Fruit fly (Drosophila melanogaster) whole organism, embryonic: ENCODE data around the gene HipHop.
A peak's percentile ranks its signal among the peaks of the same experiment; 100 is the strongest.

Source experiments
- Ada2b ChIP-seq: fragments of 200-800 bp; sonication (Bioruptor generic); IDR thresholded peaks from 2 replicates; pipeline ENCODE4 v1.3.6; 2022; ENCODE audit warnings: missing biosample characterization, missing genetic modification characterization
- Awh ChIP-seq: fragments of 200-800 bp; sonication (Bioruptor generic); IDR thresholded peaks from 2 replicates; pipeline ENCODE4, ENCODE4 v1.3.6; 2022; ENCODE audit warnings: missing biosample characterization, missing genetic modification characterization
- CG10565 ChIP-seq: fragments of 200-800 bp; sonication (Bioruptor generic); optimal IDR thresholded peaks from 3 replicates; lab custom pipeline; 2016; ENCODE audit warnings: missing biosample characterization, mild to moderate bottlenecking, missing genetic modification characterization
- CG12299 ChIP-seq: fragments of 200-800 bp; sonication (Bioruptor generic); optimal IDR thresholded peaks from 2 replicates; lab custom pipeline; 2018; ENCODE audit warnings: missing biosample characterization, mild to moderate bottlenecking, missing genetic modification characterization
- CG13296 ChIP-seq: fragments of 200-800 bp; sonication (Bioruptor generic); optimal IDR thresholded peaks from 3 replicates; lab custom pipeline; 2018; ENCODE audit warnings: missing biosample characterization, mild to moderate bottlenecking, missing genetic modification characterization
- CG13624 ChIP-seq: fragments of 200-800 bp; sonication (Bioruptor generic); optimal IDR thresholded peaks from 2 replicates; lab custom pipeline; 2016; ENCODE audit warnings: missing biosample characterization, missing genetic modification characterization
- CG14014 ChIP-seq: fragments of 200-800 bp; sonication (Bioruptor generic); IDR thresholded peaks from 2 replicates; pipeline ENCODE4 v1.3.6; 2022; ENCODE audit warnings: missing biosample characterization, missing genetic modification characterization
- CG14710 ChIP-seq: fragments of 200-800 bp; sonication (Bioruptor generic); optimal IDR thresholded peaks from 3 replicates; lab custom pipeline; 2019; ENCODE audit warnings: missing biosample characterization, mild to moderate bottlenecking, missing genetic modification characterization, moderate library complexity
- CG16813 ChIP-seq: fragments of 200-800 bp; sonication (Bioruptor generic); IDR thresholded peaks from 3 replicates; pipeline ENCODE4 v1.3.6; 2022; ENCODE audit warnings: missing biosample characterization, missing genetic modification characterization; ENCODE audit not compliant: partially characterized antibody
- CG17328 ChIP-seq: fragments of 200-800 bp; sonication (Bioruptor generic); IDR thresholded peaks from 2 replicates; pipeline ENCODE4 v1.3.6; 2022; ENCODE audit warnings: missing biosample characterization, missing genetic modification characterization
- CG30431 ChIP-seq: fragments of 200-800 bp; sonication (Bioruptor generic); optimal IDR thresholded peaks from 2 replicates; lab custom pipeline; 2017; ENCODE audit warnings: missing biosample characterization, missing genetic modification characterization
- CG3281 ChIP-seq: fragments of 200-800 bp; sonication (Bioruptor generic); optimal IDR thresholded peaks from 3 replicates; lab custom pipeline; 2017; ENCODE audit warnings: missing biosample characterization, mild to moderate bottlenecking, missing genetic modification characterization
- CG6689 ChIP-seq: fragments of 200-800 bp; sonication (Bioruptor generic); IDR thresholded peaks from 2 replicates; pipeline ENCODE4 v1.3.6; 2022; ENCODE audit warnings: missing biosample characterization, missing genetic modification characterization
- CG7987 ChIP-seq: fragments of 200-800 bp; sonication (Bioruptor generic); optimal IDR thresholded peaks from 2 replicates; lab custom pipeline; 2018; ENCODE audit warnings: missing biosample characterization, mild to moderate bottlenecking, missing genetic modification characterization, moderate library complexity
- Camta ChIP-seq: fragments of 200-800 bp; sonication (Bioruptor generic); optimal IDR thresholded peaks from 2 replicates; lab custom pipeline; 2016; ENCODE audit warnings: missing biosample characterization, missing genetic modification characterization
- Dek ChIP-seq: fragments of 200-800 bp; sonication (Bioruptor generic); optimal IDR thresholded peaks from 3 replicates; lab custom pipeline; 2019; ENCODE audit warnings: missing biosample characterization, mild to moderate bottlenecking, missing genetic modification characterization, moderate library complexity
- Drgx ChIP-seq: fragments of 200-800 bp; sonication (Bioruptor generic); IDR thresholded peaks from 2 replicates; pipeline ENCODE4 v1.3.6; 2022; ENCODE audit warnings: missing biosample characterization, missing genetic modification characterization
- Ets97D ChIP-seq: fragments of 200-800 bp; sonication (Bioruptor generic); optimal IDR thresholded peaks from 3 replicates; lab custom pipeline; 2016; ENCODE audit warnings: missing biosample characterization, missing genetic modification characterization
- MBD-R2 ChIP-seq: fragments of 200-800 bp; sonication (Bioruptor generic); IDR thresholded peaks from 2 replicates; pipeline ENCODE4 v1.3.6; 2022; ENCODE audit warnings: missing biosample characterization, missing genetic modification characterization
- Myb ChIP-seq: fragments of 200-800 bp; sonication (Bioruptor generic); optimal IDR thresholded peaks from 2 replicates; lab custom pipeline; 2016; ENCODE audit warnings: missing biosample characterization, missing genetic modification characterization
- Nf-YB ChIP-seq: fragments of 200-800 bp; sonication (Bioruptor generic); optimal IDR thresholded peaks from 3 replicates; lab custom pipeline; 2019; ENCODE audit warnings: missing biosample characterization, mild to moderate bottlenecking, missing genetic modification characterization, moderate library complexity
- Oaz ChIP-seq: fragments of 200-800 bp; sonication (Bioruptor generic); IDR thresholded peaks from 2 replicates; pipeline ENCODE4 v1.3.6; 2022; ENCODE audit warnings: missing biosample characterization, missing genetic modification characterization
- Pdp1 ChIP-seq, 2 experiments: fragments of 200-800 bp; sonication (Bioruptor generic); optimal IDR thresholded peaks; 3 replicates each; lab custom pipeline; 2016; ENCODE audit warnings: missing biosample characterization in 2 of 2, missing genetic modification characterization in 2 of 2, mild to moderate bottlenecking in 1 of 2, moderate library complexity in 1 of 2
- Taf1 ChIP-seq: fragments of 200-800 bp; sonication (Bioruptor generic); IDR thresholded peaks from 2 replicates; pipeline ENCODE4 v1.3.6; 2022; ENCODE audit warnings: missing biosample characterization, missing genetic modification characterization
- Usf ChIP-seq: fragments of 200-800 bp; sonication (Bioruptor generic); optimal IDR thresholded peaks from 2 replicates; lab custom pipeline; 2017; ENCODE audit warnings: missing genotype, missing biosample characterization, missing genetic modification characterization
- cg ChIP-seq: fragments of 200-800 bp; sonication (Bioruptor generic); optimal IDR thresholded peaks from 3 replicates; lab custom pipeline; 2019; ENCODE audit warnings: missing biosample characterization, mild to moderate bottlenecking, missing genetic modification characterization, moderate library complexity
- chinmo ChIP-seq: fragments of 200-800 bp; sonication (Bioruptor generic); IDR thresholded peaks from 4 replicates; pipeline ENCODE4 v1.3.6; 2022; ENCODE audit warnings: missing biosample characterization, missing genetic modification characterization; ENCODE audit not compliant: partially characterized antibody
- chm ChIP-seq: fragments of 200-800 bp; sonication (Bioruptor generic); IDR thresholded peaks from 2 replicates; pipeline ENCODE4 v1.3.6; 2022; ENCODE audit warnings: missing biosample characterization, missing genetic modification characterization
- cwo ChIP-seq: fragments of 200-800 bp; sonication (Bioruptor generic); optimal IDR thresholded peaks from 3 replicates; lab custom pipeline; 2017; ENCODE audit warnings: missing biosample characterization, missing genetic modification characterization, mild to moderate bottlenecking, moderate library complexity, missing genetic modification reagents
- en ChIP-seq: fragments of 200-800 bp; sonication (Bioruptor generic); optimal IDR thresholded peaks from 2 replicates; lab custom pipeline; 2016; ENCODE audit warnings: missing biosample characterization, missing genetic modification characterization
- exex ChIP-seq: fragments of 200-800 bp; sonication (Bioruptor generic); optimal IDR thresholded peaks from 4 replicates; lab custom pipeline; 2018; ENCODE audit warnings: missing biosample characterization, mild to moderate bottlenecking, missing genetic modification characterization, moderate library complexity
- gsb-n ChIP-seq: fragments of 200-800 bp; sonication (Bioruptor generic); optimal IDR thresholded peaks from 3 replicates; lab custom pipeline; 2018; ENCODE audit warnings: missing biosample characterization, mild to moderate bottlenecking, missing genetic modification characterization
- hkb ChIP-seq, 2 experiments: fragments of 200-800 bp in 1 of 2; fragments of >200 bp in 1 of 2; sonication (Bioruptor generic) in 1 of 2; IDR thresholded peaks in 1 of 2; optimal IDR thresholded peaks in 1 of 2; 2 replicates each; pipeline versions ENCODE4 v1.3.6 to Lab custom; 2017 to 2022; ENCODE audit warnings: missing biosample characterization in 1 of 2, missing genetic modification characterization in 1 of 2
- lbe ChIP-seq: fragments of 200-800 bp; sonication (Bioruptor generic); optimal IDR thresholded peaks from 2 replicates; lab custom pipeline; 2016; ENCODE audit warnings: missing biosample characterization, mild to moderate bottlenecking, missing genetic modification characterization
- lola ChIP-seq, 3 experiments: fragments of >200 bp in 2 of 3; fragments of 200-800 bp in 1 of 3; sonication (Bioruptor generic) in 1 of 3; optimal IDR thresholded peaks; 2 replicates each; lab custom pipeline; 2017 to 2019; ENCODE audit warnings: missing biosample characterization in 3 of 3, missing genetic modification characterization in 3 of 3, mild to moderate bottlenecking in 1 of 3, moderate library complexity in 1 of 3
- nau ChIP-seq: fragments of 200-800 bp; sonication (Bioruptor generic); optimal IDR thresholded peaks from 3 replicates; lab custom pipeline; 2017; ENCODE audit warnings: missing biosample characterization, mild to moderate bottlenecking, missing genetic modification characterization, missing genetic modification reagents
- pnt ChIP-seq: fragments of 200-800 bp; sonication (Bioruptor generic); optimal IDR thresholded peaks from 3 replicates; lab custom pipeline; 2016; ENCODE audit warnings: missing biosample characterization, missing genetic modification characterization
- psq ChIP-seq: fragments of 200-800 bp; sonication (Bioruptor generic); optimal IDR thresholded peaks from 2 replicates; lab custom pipeline; 2017; ENCODE audit warnings: missing biosample characterization, missing genetic modification characterization
- sd ChIP-seq: fragments of 200-800 bp; sonication (Bioruptor generic); optimal IDR thresholded peaks from 3 replicates; lab custom pipeline; 2018; ENCODE audit warnings: missing biosample characterization, mild to moderate bottlenecking, missing genetic modification characterization, moderate library complexity
- sens ChIP-seq: fragments of 200-800 bp; sonication (Bioruptor generic); peaks from one replicate; lab custom pipeline; 2016; ENCODE audit warnings: missing biosample characterization, missing genetic modification characterization
- sisA ChIP-seq: fragments of 200-800 bp; sonication (Bioruptor generic); IDR thresholded peaks from 2 replicates; pipeline ENCODE4 v1.3.6; 2022; ENCODE audit warnings: missing biosample characterization, missing genetic modification characterization
- sug ChIP-seq: fragments of 200-800 bp; optimal IDR thresholded peaks from 2 replicates; lab custom pipeline; 2019; ENCODE audit warnings: missing biosample characterization, mild to moderate bottlenecking, missing genetic modification characterization, moderate library complexity
- wor ChIP-seq: fragments of 200-800 bp; sonication (Bioruptor generic); IDR thresholded peaks from 2 replicates; pipeline ENCODE4 v1.3.6; 2022; ENCODE audit warnings: missing biosample characterization, missing genetic modification characterization

The HipHop gene

dm6 chr3L:18810469-18810868 is 10.5 kb upstream of the HipHop start:
- TF ChIP-seq sug (tag; lab: Kevin White, UChicago) (peak; percentile 8), Taf1 (GFP tag; lab: Robert Waterston, UW) (no peak), sisA (GFP tag; lab: Robert Waterston, UW) (no peak), sd (tag; lab: Kevin White, UChicago) (peak; percentile 40), Usf (GFP tag; lab: Kevin White, UChicago) (no peak), exex (tag; lab: Kevin White, UChicago) (peak; percentile 52), cwo (GFP tag; lab: Kevin White, UChicago) (peak; percentile 88)

dm6 chr3L:18812141-18812736 is 8.7 kb upstream of the HipHop start:
- TF ChIP-seq lbe, result peak; percentile 32
- TF ChIP-seq Ets97D (GFP tag; lab: Kevin White, UChicago), result no peak
- TF ChIP-seq cg (GFP tag; lab: Kevin White, UChicago), result peak; percentile 30
- TF ChIP-seq chinmo (GFP tag; lab: Robert Waterston, UW), result 0 out of 4 replicates have a peak, but pooled peaks have one; percentile 34
- TF ChIP-seq, all 482 proteins: peak for 3

- TF ChIP-seq chm (GFP tag; lab: Robert Waterston, UW), result peak; percentile 70; the same call in 1 of the 2 replicates
- TF ChIP-seq Drgx (GFP tag; lab: Robert Waterston, UW), result peak; percentile 75
- TF ChIP-seq CG14710 (tag; lab: Kevin White, UChicago), result peak; percentile 45
- peak; percentile 64 for TF ChIP-seq Camta (GFP tag; lab: Kevin White, UChicago)
- TF ChIP-seq en (GFP tag; lab: Kevin White, UChicago), result no peak
- TF ChIP-seq Pdp1 (GFP tag; optimal IDR thresholded peaks at IDR 0.05; lab: Kevin White, UChicago), result peak; percentile 2 to 77
- TF ChIP-seq pnt (GFP tag; lab: Kevin White, UChicago), result peak; percentile 48
- 0 out of 2 replicates have a peak, but pooled peaks have one; percentile 20 for TF ChIP-seq wor (GFP tag; lab: Robert Waterston, UW)
- no peak for TF ChIP-seq gsb-n (tag; lab: Kevin White, UChicago)
- no peak for TF ChIP-seq CG16813 (GFP tag; lab: Robert Waterston, UW)
- TF ChIP-seq Myb (GFP tag; lab: Kevin White, UChicago), result peak; percentile 36
- no peak for TF ChIP-seq Oaz (GFP tag; lab: Robert Waterston, UW)
- peak; percentile 66 for TF ChIP-seq exex (tag; lab: Kevin White, UChicago)
- TF ChIP-seq CG30431 (GFP tag; lab: Kevin White, UChicago), result no peak
- TF ChIP-seq Nf-YB, result peak; percentile 15
- TF ChIP-seq CG6689 (GFP tag; lab: Robert Waterston, UW), result peak; percentile 61; the same call in 1 of the 2 replicates
- TF ChIP-seq Dek, result no peak
- TF ChIP-seq CG12299, result peak; percentile 5
- TF ChIP-seq psq (GFP tag; lab: Kevin White, UChicago), result peak; percentile 65
- TF ChIP-seq CG13296 (GFP tag; lab: Kevin White, UChicago), result peak; percentile 86
- peak; percentile 52; the same call in 1 of the 2 replicates for TF ChIP-seq CG14014 (GFP tag; lab: Robert Waterston, UW)
- peak; percentile 61 for TF ChIP-seq CG3281 (GFP tag; lab: Kevin White, UChicago)
- TF ChIP-seq CG10565 (GFP tag; lab: Kevin White, UChicago), result no peak
- TF ChIP-seq nau, result no peak
- peak; percentile 96 for TF ChIP-seq sens (GFP tag; lab: Kevin White, UChicago)
- peak; percentile 40; the same call in 1 of the 2 replicates for TF ChIP-seq CG17328 (GFP tag; lab: Robert Waterston, UW)
- peak; percentile 65 for TF ChIP-seq CG13624 (GFP tag; lab: Kevin White, UChicago)
- TF ChIP-seq hkb (optimal IDR thresholded peaks at IDR 0.05; lab: Kevin White, UChicago), result no peak
- peak; percentile 78 for TF ChIP-seq hkb (GFP tag; IDR thresholded peaks at IDR 0.05; lab: Robert Waterston, UW)
- no peak; the same call in 1 of the 2 replicates for TF ChIP-seq MBD-R2 (GFP tag; lab: Robert Waterston, UW)
- no peak for TF ChIP-seq lola (GFP tag; optimal IDR thresholded peaks at IDR 0.05; lab: Kevin White, UChicago)
- peak; percentile 46; the same call in 1 of the 2 replicates for TF ChIP-seq Ada2b (GFP tag; lab: Robert Waterston, UW)
- peak; percentile 92; the same call in 3 of the 4 replicates for TF ChIP-seq chinmo (GFP tag; lab: Robert Waterston, UW)
- peak; percentile 80 for TF ChIP-seq Awh (GFP tag; lab: Robert Waterston, UW)
- peak; percentile 83 for TF ChIP-seq CG7987 (GFP tag; lab: Kevin White, UChicago)
Observed at dm6 chr3L:18813963-18814647, 6.9 kb upstream of the HipHop start.
